Worm (Caenorhabditis elegans) whole organism, early embryonic: ENCODE data around the gene srt-30.

Source experiments
- B0310.2 ChIP-seq: sonication (generic microtip); optimal IDR thresholded peaks from 2 replicates; lab custom pipeline; 2016; ENCODE audit warnings: mild to moderate bottlenecking, missing genetic modification characterization, missing compliant biosample characterization
- F13C5.2 ChIP-seq: sonication (generic microtip); optimal IDR thresholded peaks from 2 replicates; lab custom pipeline; 2017; ENCODE audit warnings: mild to moderate bottlenecking, missing genetic modification characterization, inconsistent platforms, missing compliant biosample characterization
- aly-1 ChIP-seq: sonication (generic microtip); optimal IDR thresholded peaks from 2 replicates; lab custom pipeline; 2016; ENCODE audit warnings: missing genetic modification characterization, missing compliant biosample characterization
- ama-1 ChIP-seq: fragments of 150-350 bp; optimal IDR thresholded peaks from 2 replicates; lab custom pipeline; 2014
- ceh-13 ChIP-seq: fragments of 200-800 bp; sonication (Bioruptor generic); optimal IDR thresholded peaks from 2 replicates; lab custom pipeline; 2018; ENCODE audit warnings: mild to moderate bottlenecking, missing genetic modification characterization, missing compliant biosample characterization
- ceh-36 ChIP-seq: sonication (generic microtip); optimal IDR thresholded peaks from 2 replicates; lab custom pipeline; 2016; ENCODE audit warnings: missing genetic modification characterization, inconsistent platforms, missing compliant biosample characterization
- ets-7 ChIP-seq: sonication (generic microtip); optimal IDR thresholded peaks from 2 replicates; lab custom pipeline; 2016; ENCODE audit warnings: missing genotype, missing genetic modification characterization, missing compliant biosample characterization
- flt-1 ChIP-seq: fragments of 200-800 bp; sonication (Bioruptor generic); IDR thresholded peaks from 2 replicates; pipeline ENCODE4 v1.3.6; 2022; ENCODE audit warnings: missing genetic modification characterization, missing compliant biosample characterization
- hmbx-1 ChIP-seq: sonication (generic microtip); optimal IDR thresholded peaks from 2 replicates; lab custom pipeline; 2016; ENCODE audit warnings: mild to moderate bottlenecking, missing genetic modification characterization, missing compliant biosample characterization
- hmg-4 ChIP-seq: fragments of 200-800 bp; sonication (Bioruptor generic); optimal IDR thresholded peaks from 2 replicates; lab custom pipeline; 2018; ENCODE audit warnings: mild to moderate bottlenecking, missing genetic modification characterization, missing compliant biosample characterization
- hnd-1 ChIP-seq: sonication (generic microtip); optimal IDR thresholded peaks from 2 replicates; lab custom pipeline; 2016; ENCODE audit warnings: missing genetic modification characterization, missing compliant biosample characterization
- pes-1 ChIP-seq: fragments of 200-800 bp; sonication (Bioruptor generic); IDR thresholded peaks from 2 replicates; pipeline ENCODE4 v1.3.6; 2022; ENCODE audit warnings: missing genetic modification reagents, missing genetic modification characterization, missing compliant biosample characterization
- scrt-1 ChIP-seq: fragments of 200-800 bp; sonication (Bioruptor generic); IDR thresholded peaks from 2 replicates; pipeline ENCODE4 v1.3.6; 2022; ENCODE audit warnings: missing genetic modification characterization, missing compliant biosample characterization
- sea-1 ChIP-seq: fragments of 200-800 bp; sonication (Bioruptor generic); conservative IDR thresholded peaks from 2 replicates; pipeline ENCODE4 v1.3.6; 2022; ENCODE audit warnings: missing genetic modification characterization, missing compliant biosample characterization
- tbx-11 ChIP-seq: fragments of 200-800 bp; sonication (Bioruptor generic); IDR thresholded peaks from 2 replicates; pipeline ENCODE4 v1.3.6; 2022; ENCODE audit warnings: missing genetic modification characterization, missing compliant biosample characterization
- tbx-37 ChIP-seq: fragments of 200-800 bp; sonication (Bioruptor generic); conservative IDR thresholded peaks from 2 replicates; pipeline ENCODE4 v1.3.6; 2022; ENCODE audit warnings: missing genetic modification reagents, missing genetic modification characterization, missing compliant biosample characterization
- tra-4 ChIP-seq: sonication (generic microtip); optimal IDR thresholded peaks from 2 replicates; lab custom pipeline; 2017; ENCODE audit warnings: missing genetic modification characterization, missing compliant biosample characterization

srt-30 gene

ce11 chrV:3820875-3821274, 20.6 kb upstream of the srt-30 start:
- TF ChIP-seq hmg-4 (GFP tag; lab: Kevin White, UChicago) (no peak), ceh-13 (no peak), tra-4 (no peak), sea-1 (GFP tag; lab: Robert Waterston, UW) (no peak), scrt-1 (GFP tag; lab: Robert Waterston, UW) (no peak), ets-7 (tag; lab: Kevin White, UChicago) (no peak), hnd-1 (tag; lab: Kevin White, UChicago) (no peak), ama-1 (lab: Kevin White, UChicago) (no peak), B0310.2 (tag; lab: Kevin White, UChicago) (no peak), F13C5.2 (no peak), flt-1 (GFP tag; lab: Robert Waterston, UW) (no peak), pes-1 (no peak)

- TF ChIP-seq F13C5.2 (no peak), ceh-36 (tag; lab: Kevin White, UChicago) (no peak), aly-1 (no peak), hmbx-1 (tag; lab: Kevin White, UChicago) (no peak), hnd-1 (tag; lab: Kevin White, UChicago) (no peak)
Observed at ce11 chrV:3814938-3815337, 14.7 kb upstream of the srt-30 start, which contains the start of gene H10D18.1. H10D18.1 (plus strand) TSS chrV:3815214.

- TF ChIP-seq aly-1 (no peak), ama-1 (lab: Kevin White, UChicago) (no peak)
Observed at ce11 chrV:3814009-3814408, 13.7 kb upstream of the srt-30 start.

ce11 chrV:3812291-3812690, 12.0 kb upstream of the srt-30 start, which contains the start of gene scl-12:
scl-12 (plus strand) TSS chrV:3812591.
- no peak for TF ChIP-seq aly-1

- TF ChIP-seq tra-4 (no peak), aly-1 (no peak), flt-1 (GFP tag; lab: Robert Waterston, UW) (no peak), hmbx-1 (tag; lab: Kevin White, UChicago) (no peak), hmg-4 (GFP tag; lab: Kevin White, UChicago) (no peak), pes-1 (no peak), tbx-11 (GFP tag; lab: Robert Waterston, UW) (no peak), B0310.2 (tag; lab: Kevin White, UChicago) (no peak), ama-1 (lab: Kevin White, UChicago) (no peak), ceh-13 (no peak), tbx-37 (GFP tag; lab: Robert Waterston, UW) (no peak), ceh-36 (tag; lab: Kevin White, UChicago) (no peak), scrt-1 (GFP tag; lab: Robert Waterston, UW) (no peak), ets-7 (tag; lab: Kevin White, UChicago) (no peak), F13C5.2 (no peak), sea-1 (GFP tag; lab: Robert Waterston, UW) (no peak), hnd-1 (tag; lab: Kevin White, UChicago) (no peak)
Observed at ce11 chrV:3811541-3811940, 11.3 kb upstream of the srt-30 start, which contains the start of gene scl-13. scl-13 (minus strand) TSS chrV:3811641.

- TF ChIP-seq tra-4 (no peak), B0310.2 (tag; lab: Kevin White, UChicago) (no peak), tbx-37 (GFP tag; lab: Robert Waterston, UW) (no peak), hmbx-1 (tag; lab: Kevin White, UChicago) (no peak), ama-1 (lab: Kevin White, UChicago) (no peak), hnd-1 (tag; lab: Kevin White, UChicago) (no peak), pes-1 (no peak), scrt-1 (GFP tag; lab: Robert Waterston, UW) (no peak), aly-1 (no peak), ceh-36 (tag; lab: Kevin White, UChicago) (no peak), flt-1 (GFP tag; lab: Robert Waterston, UW) (no peak), F13C5.2 (no peak), ceh-13 (no peak)
Observed at ce11 chrV:3810035-3810434, 9.8 kb upstream of the srt-30 start.

- TF ChIP-seq hmg-4 (GFP tag; lab: Kevin White, UChicago) (no peak), tbx-11 (GFP tag; lab: Robert Waterston, UW) (no peak), aly-1 (no peak), scrt-1 (GFP tag; lab: Robert Waterston, UW) (no peak), ceh-13 (no peak), F13C5.2 (no peak), hnd-1 (tag; lab: Kevin White, UChicago) (no peak), pes-1 (no peak), ets-7 (tag; lab: Kevin White, UChicago) (no peak), B0310.2 (tag; lab: Kevin White, UChicago) (no peak)
Observed at ce11 chrV:3808336-3808735, 8.1 kb upstream of the srt-30 start, which contains the start of gene srw-6. srw-6 (plus strand) TSS chrV:3808636.

ce11 chrV:3807846-3808245, 7.6 kb upstream of the srt-30 start:
- TF ChIP-seq B0310.2 (tag; lab: Kevin White, UChicago) = no peak
- TF ChIP-seq F13C5.2 = no peak
- no peak for TF ChIP-seq hnd-1 (tag; lab: Kevin White, UChicago)
- no peak for TF ChIP-seq tra-4
- TF ChIP-seq hmbx-1 (tag; lab: Kevin White, UChicago) = no peak
- TF ChIP-seq ceh-36 (tag; lab: Kevin White, UChicago) = no peak

ce11 chrV:3805961-3806360, 5.7 kb upstream of the srt-30 start, which contains the start of gene srw-7:
srw-7 (plus strand) TSS chrV:3806261.
- no peak for TF ChIP-seq pes-1
- no peak for TF ChIP-seq hmg-4 (GFP tag; lab: Kevin White, UChicago)
- no peak for TF ChIP-seq ceh-36 (tag; lab: Kevin White, UChicago)
- no peak for TF ChIP-seq F13C5.2
- no peak for TF ChIP-seq ets-7 (tag; lab: Kevin White, UChicago)
- TF ChIP-seq hmbx-1 (tag; lab: Kevin White, UChicago) = no peak
- no peak for TF ChIP-seq tbx-11 (GFP tag; lab: Robert Waterston, UW)
- no peak for TF ChIP-seq tbx-37 (GFP tag; lab: Robert Waterston, UW)
- TF ChIP-seq B0310.2 (tag; lab: Kevin White, UChicago) = no peak
- TF ChIP-seq flt-1 (GFP tag; lab: Robert Waterston, UW) = no peak
